Fruit fly (Drosophila melanogaster): ENCODE results near the gene CG42675.

Gene CG42675

DNA sequence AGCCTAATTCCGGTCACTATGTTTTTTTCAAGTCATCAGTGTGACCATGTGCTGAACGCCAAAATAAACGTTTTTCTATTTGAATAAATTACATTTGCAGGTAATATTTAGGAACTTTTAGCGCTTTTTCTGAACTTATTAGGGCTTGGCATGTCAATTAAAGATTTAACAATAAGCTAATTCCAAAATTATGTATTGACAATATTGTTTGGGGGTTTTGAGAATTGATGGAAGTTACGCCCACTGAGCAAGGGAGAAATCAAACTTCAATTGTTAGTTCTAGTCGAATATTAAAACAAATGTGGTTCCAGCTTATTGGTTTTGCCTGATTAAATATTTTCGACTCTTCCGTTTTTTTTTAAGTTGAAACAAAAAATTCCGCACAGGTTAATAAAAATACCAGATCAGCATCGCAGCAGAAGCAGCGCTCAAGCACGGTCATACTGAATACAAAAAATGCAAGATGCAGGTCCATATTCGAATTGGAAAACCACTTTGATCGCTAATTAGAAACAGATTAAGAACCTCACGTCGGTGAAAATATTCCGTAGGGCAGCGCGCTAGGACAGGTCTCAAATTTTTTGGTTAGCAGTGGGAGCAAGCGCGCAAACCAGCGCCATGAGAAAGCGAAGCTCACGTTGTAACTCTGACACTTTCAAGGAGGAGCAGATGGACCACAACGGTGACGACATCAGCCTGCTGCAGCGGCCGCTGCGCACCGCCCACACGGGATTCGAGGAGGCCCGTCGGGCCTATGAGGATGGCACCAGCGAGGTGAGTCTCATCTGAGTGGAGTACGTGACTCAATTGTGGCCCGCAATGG is 18.9 kb upstream of the CG42675 start, which contains the start of the genes PSMG1 and CG10979 (continued):
- TF ChIP-seq CG1024 (GFP tag; IDR thresholded peaks at IDR 0.05), result no peak
- TF ChIP-seq dpn (GFP tag; optimal IDR thresholded peaks at IDR 0.05), result no peak
- TF ChIP-seq ara (GFP tag; IDR thresholded peaks at IDR 0.05), result no peak
- no peak for TF ChIP-seq D19A (tag; optimal IDR thresholded peaks at IDR 0.05)
- no peak for TF ChIP-seq Spps (tag; optimal IDR thresholded peaks at IDR 0.05)
- no peak for TF ChIP-seq CG10431 (GFP tag; optimal IDR thresholded peaks at IDR 0.05)
- peak; percentile 68 for TF ChIP-seq Sin3A (optimal IDR thresholded peaks at IDR 0.05)
- no peak for TF ChIP-seq sima (GFP tag; optimal IDR thresholded peaks at IDR 0.05)
- TF ChIP-seq ken (GFP tag; IDR thresholded peaks at IDR 0.05), result no peak
- no peak for TF ChIP-seq CG5953 (GFP tag; IDR thresholded peaks at IDR 0.05)
- TF ChIP-seq CG4328 (GFP tag; optimal IDR thresholded peaks at IDR 0.05), result no peak
- TF ChIP-seq Hr78 (GFP tag; optimal IDR thresholded peaks at IDR 0.05), result no peak
- no peak for TF ChIP-seq hth (optimal IDR thresholded peaks at IDR 0.05)
- no peak for TF ChIP-seq toy (GFP tag; IDR thresholded peaks at IDR 0.05)
- TF ChIP-seq ro (GFP tag; IDR thresholded peaks at IDR 0.05), result no peak
- TF ChIP-seq Neu2 (GFP tag; optimal IDR thresholded peaks at IDR 0.05; ENCODE audit: borderline replicate concordance), result no peak
- no peak for TF ChIP-seq H2.0 (GFP tag; IDR thresholded peaks at IDR 0.05)
- TF ChIP-seq Ravus (GFP tag; IDR thresholded peaks at IDR 0.05), result no peak
- no peak for TF ChIP-seq nau (GFP tag; optimal IDR thresholded peaks at IDR 0.05)
- no peak for TF ChIP-seq sc (optimal IDR thresholded peaks at IDR 0.05)
- no peak for TF ChIP-seq sc (GFP tag; optimal IDR thresholded peaks at IDR 0.05)
- TF ChIP-seq pita (GFP tag; optimal IDR thresholded peaks at IDR 0.05), result no peak
- no peak for TF ChIP-seq CG17802 (tag; optimal IDR thresholded peaks at IDR 0.05)
- no peak for TF ChIP-seq fd64A (GFP tag; optimal IDR thresholded peaks at IDR 0.05)
- no peak for TF ChIP-seq CG15073 (GFP tag; optimal IDR thresholded peaks at IDR 0.05)
- TF ChIP-seq D19B (GFP tag; optimal IDR thresholded peaks at IDR 0.05), result no peak
- no peak for TF ChIP-seq CG10654 (GFP tag; optimal IDR thresholded peaks at IDR 0.05)
- peak; percentile 65 for TF ChIP-seq zen (tag; optimal IDR thresholded peaks at IDR 0.05)
- TF ChIP-seq CG7372 (GFP tag; IDR thresholded peaks at IDR 0.05), result no peak
- peak; percentile 47 for TF ChIP-seq BEAF-32 (GFP tag; optimal IDR thresholded peaks at IDR 0.05)
- TF ChIP-seq Awh (GFP tag; IDR thresholded peaks at IDR 0.05), result no peak
- TF ChIP-seq fd102C (GFP tag; optimal IDR thresholded peaks at IDR 0.05), result no peak
- no peak; the same call in 1 of the 2 replicates for TF ChIP-seq MBD-R2 (GFP tag; IDR thresholded peaks at IDR 0.05)
- no peak for TF ChIP-seq emc (GFP tag; optimal IDR thresholded peaks at IDR 0.05)
- peak; percentile 57 for TF ChIP-seq CG10267 (tag; optimal IDR thresholded peaks at IDR 0.05)
- no peak for TF ChIP-seq CG2120 (GFP tag; optimal IDR thresholded peaks at IDR 0.05)
- TF ChIP-seq CG13296 (GFP tag; optimal IDR thresholded peaks at IDR 0.05), result no peak
- no peak for TF ChIP-seq NK7.1 (GFP tag; optimal IDR thresholded peaks at IDR 0.05)
- TF ChIP-seq CG10366 (GFP tag; IDR thresholded peaks at IDR 0.05), result no peak
- no peak for TF ChIP-seq lola (GFP tag; optimal IDR thresholded peaks at IDR 0.05)
- no peak for TF ChIP-seq CG4360 (GFP tag; IDR thresholded peaks at IDR 0.05)
- TF ChIP-seq CG9797 (GFP tag; optimal IDR thresholded peaks at IDR 0.05), result peak; percentile 81
- TF ChIP-seq lmd (GFP tag; IDR thresholded peaks at IDR 0.05), result no peak
- no peak for TF ChIP-seq CG18476 (GFP tag; optimal IDR thresholded peaks at IDR 0.05)
- no peak for TF ChIP-seq Bgb (GFP tag; IDR thresholded peaks at IDR 0.05; ENCODE audit: partially characterized antibody)
- TF ChIP-seq CG8089 (GFP tag; optimal IDR thresholded peaks at IDR 0.05), result no peak
- TF ChIP-seq Doc3 (GFP tag; IDR thresholded peaks at IDR 0.05; ENCODE audit: partially characterized antibody), result no peak
- TF ChIP-seq CG4404 (GFP tag; IDR thresholded peaks at IDR 0.05), result no peak
- no peak for TF ChIP-seq CG4854 (GFP tag; optimal IDR thresholded peaks at IDR 0.05)
- no peak for TF ChIP-seq cato (GFP tag; optimal IDR thresholded peaks at IDR 0.05; ENCODE audit: borderline replicate concordance)
